Fruit fly (Drosophila melanogaster) whole organism, embryonic: ENCODE results near the gene par-6.

ENCODE experiments used
- CG10979 ChIP-seq: fragments of 200-800 bp; sonication (Bioruptor generic); optimal IDR thresholded peaks from 2 replicates; lab custom pipeline; 2018; ENCODE audit warnings: missing biosample characterization, mild to moderate bottlenecking, missing genetic modification characterization, moderate library complexity
- CG12071 ChIP-seq: fragments of 200-800 bp; sonication (Bioruptor generic); optimal IDR thresholded peaks from 3 replicates; lab custom pipeline; 2018; ENCODE audit warnings: missing biosample characterization, mild to moderate bottlenecking, missing genetic modification characterization
- CG13894 ChIP-seq: fragments of 200-800 bp; sonication (Bioruptor generic); optimal IDR thresholded peaks from 3 replicates; lab custom pipeline; 2018; ENCODE audit warnings: missing biosample characterization, mild to moderate bottlenecking, missing genetic modification characterization, moderate library complexity
- CG15514 ChIP-seq: fragments of 200-800 bp; sonication (Bioruptor generic); optimal IDR thresholded peaks from 3 replicates; lab custom pipeline; 2017; ENCODE audit warnings: missing biosample characterization, missing genetic modification characterization, mild to moderate bottlenecking, moderate library complexity, missing genetic modification reagents
- CG17385 ChIP-seq: fragments of 200-800 bp; sonication (Bioruptor generic); optimal IDR thresholded peaks from 3 replicates; lab custom pipeline; 2018; ENCODE audit warnings: missing biosample characterization, mild to moderate bottlenecking, missing genetic modification characterization
- CG31365 ChIP-seq: fragments of 200-800 bp; sonication (Bioruptor generic); optimal IDR thresholded peaks from 2 replicates; lab custom pipeline; 2018; ENCODE audit warnings: missing biosample characterization, mild to moderate bottlenecking, missing genetic modification characterization
- CG32767 ChIP-seq: fragments of 200-800 bp; sonication (Bioruptor generic); IDR thresholded peaks from 2 replicates; pipeline ENCODE4 v1.3.6; 2022; ENCODE audit warnings: missing biosample characterization, missing genetic modification characterization
- CG34376 ChIP-seq: fragments of 200-800 bp; sonication (Bioruptor generic); optimal IDR thresholded peaks from 2 replicates; lab custom pipeline; 2018; ENCODE audit warnings: missing biosample characterization, mild to moderate bottlenecking, missing genetic modification characterization
- CG34422 ChIP-seq: fragments of 200-800 bp; sonication (Bioruptor generic); IDR thresholded peaks from 3 replicates; pipeline ENCODE4 v1.3.6; 2022; ENCODE audit warnings: missing biosample characterization, missing genetic modification characterization
- CG3995 ChIP-seq: fragments of 200-800 bp; sonication (Bioruptor generic); optimal IDR thresholded peaks from 3 replicates; lab custom pipeline; 2016; ENCODE audit warnings: missing biosample characterization, missing genetic modification characterization
- CG42726 ChIP-seq: fragments of 200-800 bp; sonication (Bioruptor generic); IDR thresholded peaks from 2 replicates; pipeline ENCODE4 v1.3.6; 2022; ENCODE audit warnings: missing biosample characterization, missing genetic modification characterization; ENCODE audit not compliant: partially characterized antibody
- CG4328 ChIP-seq: fragments of 200-800 bp; sonication (Bioruptor generic); optimal IDR thresholded peaks from 3 replicates; lab custom pipeline; 2017; ENCODE audit warnings: missing biosample characterization, missing genetic modification reagents, missing genetic modification characterization
- CG5245 ChIP-seq: fragments of 200-800 bp; sonication (Bioruptor generic); optimal IDR thresholded peaks from 3 replicates; lab custom pipeline; 2016; ENCODE audit warnings: missing biosample characterization, missing genetic modification characterization
- CG5953 ChIP-seq: fragments of 200-800 bp; sonication (Bioruptor generic); IDR thresholded peaks from 2 replicates; pipeline ENCODE4 v1.3.6; 2022; ENCODE audit warnings: missing biosample characterization, missing genetic modification characterization
- CG9437 ChIP-seq: fragments of 200-800 bp; sonication (Bioruptor generic); optimal IDR thresholded peaks from 2 replicates; lab custom pipeline; 2018; ENCODE audit warnings: missing biosample characterization, mild to moderate bottlenecking, missing genetic modification characterization
- CG9817 ChIP-seq: fragments of 200-800 bp; sonication (Bioruptor generic); optimal IDR thresholded peaks from 2 replicates; lab custom pipeline; 2018; ENCODE audit warnings: missing biosample characterization, mild to moderate bottlenecking, missing genetic modification characterization, moderate library complexity
- Chrac-16 ChIP-seq: fragments of 200-800 bp; sonication (Bioruptor generic); optimal IDR thresholded peaks from 3 replicates; lab custom pipeline; 2016; ENCODE audit warnings: missing biosample characterization, missing genetic modification characterization
- CkIIα-i1 ChIP-seq: fragments of 200-800 bp; sonication (Bioruptor generic); IDR thresholded peaks from 2 replicates; pipeline ENCODE4 v1.3.6; 2022; ENCODE audit warnings: missing biosample characterization, missing genetic modification characterization
- Dbx ChIP-seq: fragments of 200-800 bp; sonication (Bioruptor generic); IDR thresholded peaks from 3 replicates; pipeline ENCODE4 v1.3.6; 2022; ENCODE audit warnings: missing biosample characterization, missing genetic modification characterization
- Dip2 ChIP-seq: fragments of 200-800 bp; sonication (Bioruptor generic); IDR thresholded peaks from 2 replicates; pipeline ENCODE4 v1.3.6; 2022; ENCODE audit warnings: missing biosample characterization, missing genetic modification characterization
- Dip3 ChIP-seq: fragments of 200-800 bp; sonication (Bioruptor generic); optimal IDR thresholded peaks from 3 replicates; lab custom pipeline; 2016; ENCODE audit warnings: missing biosample characterization, missing genetic modification characterization
- E2f2 ChIP-seq: fragments of 200-800 bp; sonication (Bioruptor generic); IDR thresholded peaks from 2 replicates; pipeline ENCODE4 v1.3.6; 2022; ENCODE audit warnings: missing biosample characterization, missing genetic modification characterization
- HLH4C ChIP-seq: fragments of 200-800 bp; sonication (Bioruptor generic); IDR thresholded peaks from 3 replicates; pipeline ENCODE4 v1.3.6; 2022; ENCODE audit warnings: missing biosample characterization, missing genetic modification characterization; ENCODE audit not compliant: partially characterized antibody
- Hmr ChIP-seq: fragments of 200-800 bp; sonication (Bioruptor generic); optimal IDR thresholded peaks from 3 replicates; lab custom pipeline; 2017; ENCODE audit warnings: mild to moderate bottlenecking, missing biosample characterization, missing genetic modification reagents, missing genetic modification characterization
- Hr51 ChIP-seq, 2 experiments: fragments of 200-800 bp; sonication (Bioruptor generic); optimal IDR thresholded peaks; 2 replicates in 1 of 2; 3 replicates in 1 of 2; lab custom pipeline; 2016 to 2018; ENCODE audit warnings: missing biosample characterization in 2 of 2, missing genetic modification characterization in 2 of 2, mild to moderate bottlenecking in 1 of 2, moderate library complexity in 1 of 2
- Kr ChIP-seq: fragments of 200-800 bp; sonication (Bioruptor generic); optimal IDR thresholded peaks from 2 replicates; lab custom pipeline; 2017; ENCODE audit warnings: missing biosample characterization, mild to moderate bottlenecking, missing genetic modification characterization
- Mrtf ChIP-seq: fragments of 200-800 bp; sonication (Bioruptor generic); IDR thresholded peaks from 3 replicates; pipeline ENCODE4 v1.3.6; 2022; ENCODE audit warnings: missing biosample characterization, missing genetic modification characterization
- NfI ChIP-seq: fragments of 200-800 bp; sonication (Bioruptor generic); optimal IDR thresholded peaks from 3 replicates; lab custom pipeline; 2018; ENCODE audit warnings: missing biosample characterization, mild to moderate bottlenecking, missing genetic modification characterization, moderate library complexity
- Rx ChIP-seq: fragments of 200-800 bp; sonication (Bioruptor generic); IDR thresholded peaks from 2 replicates; pipeline ENCODE4 v1.3.6; 2022; ENCODE audit warnings: missing biosample characterization, missing genetic modification characterization
- Scr ChIP-seq: fragments of 200-800 bp; sonication (Bioruptor generic); IDR thresholded peaks from 2 replicates; pipeline ENCODE4 v1.3.6; 2022; ENCODE audit warnings: missing biosample characterization, missing genetic modification characterization; ENCODE audit not compliant: partially characterized antibody
- Sox102F ChIP-seq: fragments of 200-800 bp; sonication (Bioruptor generic); optimal IDR thresholded peaks from 2 replicates; lab custom pipeline; 2018; ENCODE audit warnings: missing biosample characterization, mild to moderate bottlenecking, missing genetic modification characterization, moderate library complexity
- Spps ChIP-seq: fragments of 200-800 bp; sonication (Bioruptor generic); optimal IDR thresholded peaks from 2 replicates; lab custom pipeline; 2018; ENCODE audit warnings: missing biosample characterization, mild to moderate bottlenecking, missing genetic modification characterization
- cad ChIP-seq: fragments of >200 bp; optimal IDR thresholded peaks from 2 replicates; lab custom pipeline; 2017; ENCODE audit warnings: missing biosample characterization, missing genetic modification characterization
- chinmo ChIP-seq: fragments of 200-800 bp; sonication (Bioruptor generic); IDR thresholded peaks from 4 replicates; pipeline ENCODE4 v1.3.6; 2022; ENCODE audit warnings: missing biosample characterization, missing genetic modification characterization; ENCODE audit not compliant: partially characterized antibody
- crol ChIP-seq: fragments of 200-800 bp; sonication (Bioruptor generic); IDR thresholded peaks from 2 replicates; pipeline ENCODE4 v1.3.6; 2022; ENCODE audit warnings: missing biosample characterization, missing genetic modification characterization
- dan ChIP-seq: fragments of 200-800 bp; sonication (Bioruptor generic); IDR thresholded peaks from 2 replicates; pipeline ENCODE4 v1.3.6; 2022; ENCODE audit warnings: missing biosample characterization, missing genetic modification characterization
- dati ChIP-seq: fragments of 200-800 bp; sonication (Bioruptor generic); IDR thresholded peaks from 2 replicates; pipeline ENCODE4 v1.3.6; 2022; ENCODE audit warnings: missing biosample characterization, missing genetic modification characterization
- eve ChIP-seq, 2 experiments: fragments of >200 bp; optimal IDR thresholded peaks; 2 replicates each; lab custom pipeline; 2017; ENCODE audit warnings: missing biosample characterization in 2 of 2, missing genetic modification characterization in 2 of 2
- klu ChIP-seq: fragments of 200-800 bp; sonication (Bioruptor generic); IDR thresholded peaks from 2 replicates; pipeline ENCODE4 v1.3.6; 2022; ENCODE audit warnings: missing biosample characterization, missing genetic modification characterization
- lbe ChIP-seq: fragments of 200-800 bp; sonication (Bioruptor generic); optimal IDR thresholded peaks from 2 replicates; lab custom pipeline; 2016; ENCODE audit warnings: missing biosample characterization, mild to moderate bottlenecking, missing genetic modification characterization
- lmd ChIP-seq: fragments of 200-800 bp; sonication (Bioruptor generic); IDR thresholded peaks from 2 replicates; pipeline ENCODE4 v1.3.6; 2022; ENCODE audit warnings: missing biosample characterization, missing genetic modification characterization
- luna ChIP-seq: fragments of 200-800 bp; sonication (Bioruptor generic); optimal IDR thresholded peaks from 2 replicates; lab custom pipeline; 2016; ENCODE audit warnings: missing biosample characterization, missing genetic modification characterization
- odd ChIP-seq: fragments of 200-800 bp; sonication (Bioruptor generic); optimal IDR thresholded peaks from 2 replicates; lab custom pipeline; 2017; ENCODE audit warnings: missing biosample characterization, mild to moderate bottlenecking, missing genetic modification characterization
- p53 ChIP-seq: fragments of 200-800 bp; sonication (Bioruptor generic); optimal IDR thresholded peaks from 2 replicates; lab custom pipeline; 2016; ENCODE audit warnings: missing biosample characterization, missing genetic modification characterization
- pho ChIP-seq: fragments of 200-800 bp; sonication (Bioruptor generic); optimal IDR thresholded peaks from 2 replicates; lab custom pipeline; 2016; ENCODE audit warnings: missing biosample characterization, missing genetic modification characterization
- pros ChIP-seq: fragments of 200-800 bp; sonication (Bioruptor generic); optimal IDR thresholded peaks from 3 replicates; lab custom pipeline; 2019; ENCODE audit warnings: missing biosample characterization, mild to moderate bottlenecking, missing genetic modification characterization, moderate library complexity
- sens-2 ChIP-seq: fragments of 200-800 bp; sonication (Bioruptor generic); IDR thresholded peaks from 2 replicates; pipeline ENCODE4 v1.3.6; 2022; ENCODE audit warnings: missing biosample characterization, missing genetic modification characterization
- ssp ChIP-seq: fragments of 200-800 bp; sonication (Bioruptor generic); IDR thresholded peaks from 2 replicates; pipeline ENCODE4 v1.3.6; 2022; ENCODE audit warnings: missing biosample characterization, missing genetic modification characterization
- twi ChIP-seq: fragments of 200-800 bp; optimal IDR thresholded peaks from 2 replicates; lab custom pipeline; 2019; ENCODE audit warnings: missing biosample characterization, mild to moderate bottlenecking, missing genetic modification characterization, moderate library complexity

par-6 gene

DNA sequence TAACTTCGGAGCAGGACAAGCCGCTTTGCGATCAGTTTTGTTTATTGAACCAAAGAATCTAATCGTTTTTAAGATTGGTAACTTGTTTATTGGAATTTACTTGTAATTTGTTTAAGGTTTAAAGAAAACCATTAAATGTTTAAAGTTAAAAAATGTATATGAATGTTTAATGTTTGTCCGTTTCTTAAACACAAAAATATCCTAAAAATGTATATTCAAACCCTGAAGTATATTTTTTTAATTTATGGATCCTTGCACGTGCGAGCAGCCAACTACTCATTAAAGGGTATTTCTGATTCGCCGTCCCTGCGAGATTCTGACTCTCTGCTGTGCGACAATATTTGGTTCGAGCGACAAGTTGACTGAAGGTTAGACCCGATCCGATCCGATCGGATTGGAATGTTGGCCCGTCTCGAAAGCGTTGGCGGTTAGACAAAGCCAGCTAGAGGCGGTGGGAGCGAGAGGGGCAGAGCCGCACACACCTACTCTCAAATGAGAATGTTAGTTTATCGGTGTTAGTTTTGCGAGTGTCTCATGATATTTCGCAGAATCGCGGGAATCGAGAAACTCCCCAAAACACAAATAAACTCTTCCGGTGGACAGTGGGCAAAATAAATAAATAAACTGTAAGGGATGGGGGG lies 4.2 kb upstream of the par-6 start (continued):
- TF ChIP-seq klu (GFP tag; lab: Robert Waterston, UW) = peak; percentile 59; the same call in 1 of the 2 replicates
- no peak for TF ChIP-seq Kr
- TF ChIP-seq CG4328 (GFP tag; lab: Kevin White, UChicago) = peak; percentile 85
- peak; percentile 59; the same call in 1 of the 2 replicates for TF ChIP-seq E2f2 (GFP tag; lab: Robert Waterston, UW)
- TF ChIP-seq luna (GFP tag; lab: Kevin White, UChicago) = no peak
- TF ChIP-seq sens-2 = peak; percentile 45; the same call in 1 of the 2 replicates
- TF ChIP-seq chinmo (GFP tag; lab: Robert Waterston, UW) = peak; percentile 54; the same call in 1 of the 4 replicates
- TF ChIP-seq Dip2 (GFP tag; lab: Robert Waterston, UW) = no peak
- TF ChIP-seq pho (GFP tag; lab: Kevin White, UChicago) = peak; percentile 86
- peak; percentile 63 for TF ChIP-seq ssp
- TF ChIP-seq dan (GFP tag; lab: Robert Waterston, UW) = no peak
- TF ChIP-seq CG10979 (tag; lab: Kevin White, UChicago) = peak; percentile 87
- TF ChIP-seq CG42726 (GFP tag; lab: Robert Waterston, UW) = no peak
- TF ChIP-seq p53 (GFP tag; lab: Kevin White, UChicago) = peak; percentile 37
- peak; percentile 87 for TF ChIP-seq odd
- peak in 1 of 2 experiments; percentile 95 for TF ChIP-seq eve (GFP tag; optimal IDR thresholded peaks at IDR 0.05; lab: Kevin White, UChicago)
- 0 out of 2 replicates have a peak, but pooled peaks have one; percentile 24 for TF ChIP-seq dati (GFP tag; lab: Robert Waterston, UW)
- TF ChIP-seq CG3995 (GFP tag; lab: Kevin White, UChicago) = peak; percentile 35
- peak; percentile 55 for TF ChIP-seq lbe (GFP tag; lab: Kevin White, UChicago)
- TF ChIP-seq Chrac-16 (GFP tag; lab: Kevin White, UChicago) = peak; percentile 53
- peak; percentile 84 for TF ChIP-seq Dip3 (GFP tag; lab: Kevin White, UChicago)
- TF ChIP-seq CG31365 (tag; lab: Kevin White, UChicago) = peak; percentile 34
- TF ChIP-seq HLH4C (GFP tag; lab: Robert Waterston, UW) = no peak
- peak; percentile 71 for TF ChIP-seq CG9817 (tag; lab: Kevin White, UChicago)
- peak; percentile 82 to 92 for TF ChIP-seq Hr51 (GFP tag; optimal IDR thresholded peaks at IDR 0.05; lab: Kevin White, UChicago)
- peak; percentile 71; the same call in 1 of the 2 replicates for TF ChIP-seq CG32767
- TF ChIP-seq Sox102F (GFP tag; lab: Kevin White, UChicago) = peak; percentile 85
- TF ChIP-seq Mrtf (GFP tag; lab: Robert Waterston, UW) = peak; percentile 68; the same call in 2 of the 3 replicates
- peak; percentile 77 for TF ChIP-seq twi (tag; lab: Kevin White, UChicago)
- peak; percentile 88 for TF ChIP-seq Hmr (GFP tag; lab: Kevin White, UChicago)
- peak; percentile 81 for TF ChIP-seq NfI (GFP tag; lab: Kevin White, UChicago)
- TF ChIP-seq CG34422 = 0 out of 3 replicates have a peak, but pooled peaks have one; percentile 57
- no peak for TF ChIP-seq CkIIα-i1 (GFP tag; lab: Robert Waterston, UW)
- peak; percentile 75 for TF ChIP-seq CG5245 (GFP tag; lab: Kevin White, UChicago)
- 0 out of 2 replicates have a peak, but pooled peaks have one; percentile 18 for TF ChIP-seq crol
- TF ChIP-seq CG15514 = peak; percentile 64
- peak; percentile 85 for TF ChIP-seq CG17385 (GFP tag; lab: Kevin White, UChicago)
- TF ChIP-seq Dbx = peak; percentile 86; the same call in 2 of the 3 replicates
- TF ChIP-seq CG9437 = peak; percentile 87
- no peak for TF ChIP-seq CG5953 (GFP tag; lab: Robert Waterston, UW)
- TF ChIP-seq CG34376 (GFP tag; lab: Kevin White, UChicago) = peak; percentile 90
- peak; percentile 85 for TF ChIP-seq lmd (GFP tag; lab: Robert Waterston, UW)
- peak; percentile 57 for TF ChIP-seq CG12071 (GFP tag; lab: Kevin White, UChicago)
- TF ChIP-seq cad (GFP tag; lab: Kevin White, UChicago) = no peak
- TF ChIP-seq CG13894 (tag; lab: Kevin White, UChicago) = peak; percentile 78
- peak; percentile 54 for TF ChIP-seq pros (GFP tag; lab: Kevin White, UChicago)
- peak; percentile 58 for TF ChIP-seq Spps (tag; lab: Kevin White, UChicago)
- TF ChIP-seq Scr = no peak
- 0 out of 2 replicates have a peak, but pooled peaks have one; percentile 25 for TF ChIP-seq Rx (GFP tag; lab: Robert Waterston, UW)
